Fruit fly (Drosophila melanogaster): ENCODE measurements around the gene RpS19b.

The RpS19b gene

dm6 chr3R:23909347-23909862, 23.9 kb downstream of the RpS19b start (continued):
- TF ChIP-seq CG1602 (GFP tag; optimal IDR thresholded peaks at IDR 0.05): no peak
- peak; percentile 60 for TF ChIP-seq CG10543 (GFP tag; optimal IDR thresholded peaks at IDR 0.05)
- TF ChIP-seq scrt (GFP tag; optimal IDR thresholded peaks at IDR 0.05): peak; percentile 0
- 0 out of 2 replicates have a peak, but pooled peaks have one; percentile 15 for TF ChIP-seq Ptx1 (GFP tag; IDR thresholded peaks at IDR 0.05)
- peak; percentile 37 for TF ChIP-seq CG18619 (GFP tag; optimal IDR thresholded peaks at IDR 0.05)
- TF ChIP-seq ash1 (GFP tag; optimal IDR thresholded peaks at IDR 0.05): no peak
- no peak for TF ChIP-seq br (optimal IDR thresholded peaks at IDR 0.05)
- peak; percentile 47 for TF ChIP-seq CG15601 (tag; optimal IDR thresholded peaks at IDR 0.05)
- TF ChIP-seq lab (GFP tag; optimal IDR thresholded peaks at IDR 0.05): peak; percentile 69
- TF ChIP-seq C15 (GFP tag; IDR thresholded peaks at IDR 0.05): no peak
- peak; percentile 72 for TF ChIP-seq sd (tag; optimal IDR thresholded peaks at IDR 0.05)
- TF ChIP-seq CG2120 (GFP tag; optimal IDR thresholded peaks at IDR 0.05): no peak
- TF ChIP-seq Blimp-1 (GFP tag; optimal IDR thresholded peaks at IDR 0.05): peak; percentile 47
- TF ChIP-seq unpg (GFP tag; optimal IDR thresholded peaks at IDR 0.05): peak; percentile 17
- no peak for TF ChIP-seq Dref (GFP tag; IDR thresholded peaks at IDR 0.05)
- peak; percentile 57 for TF ChIP-seq CG10209 (GFP tag; optimal IDR thresholded peaks at IDR 0.05)
- TF ChIP-seq HmgZ (tag; optimal IDR thresholded peaks at IDR 0.05): peak; percentile 8
- peak; percentile 61 for TF ChIP-seq CG15514 (GFP tag; optimal IDR thresholded peaks at IDR 0.05)
- TF ChIP-seq nau (GFP tag; optimal IDR thresholded peaks at IDR 0.05): peak; percentile 80
- TF ChIP-seq zfh1 (GFP tag; IDR thresholded peaks at IDR 0.05): no peak
- TF ChIP-seq grau (tag; optimal IDR thresholded peaks at IDR 0.05): peak; percentile 17
- peak; percentile 31 for TF ChIP-seq nom (GFP tag; optimal IDR thresholded peaks at IDR 0.05)
- peak; percentile 25; the same call in 1 of the 2 replicates for TF ChIP-seq CG14014 (GFP tag; IDR thresholded peaks at IDR 0.05)
- peak; percentile 6 for TF ChIP-seq CG10431 (GFP tag; optimal IDR thresholded peaks at IDR 0.05)
- TF ChIP-seq pnt (GFP tag; optimal IDR thresholded peaks at IDR 0.05): no peak
- peak; percentile 14 for TF ChIP-seq CG3281 (GFP tag; optimal IDR thresholded peaks at IDR 0.05)
- no peak for TF ChIP-seq eve (GFP tag; optimal IDR thresholded peaks at IDR 0.05)
- peak; percentile 39 for TF ChIP-seq HHEX (GFP tag; optimal IDR thresholded peaks at IDR 0.05)
- peak; percentile 16 for TF ChIP-seq CG14710 (tag; optimal IDR thresholded peaks at IDR 0.05)
- TF ChIP-seq ac (GFP tag; optimal IDR thresholded peaks at IDR 0.05): no peak
- no peak for TF ChIP-seq p53 (GFP tag; optimal IDR thresholded peaks at IDR 0.05)
- no peak for TF ChIP-seq vvl (GFP tag; IDR thresholded peaks at IDR 0.05)
- TF ChIP-seq Asciz (GFP tag; optimal IDR thresholded peaks at IDR 0.05): peak; percentile 53
- TF ChIP-seq cwo (GFP tag; optimal IDR thresholded peaks at IDR 0.05): no peak
- no peak for TF ChIP-seq tll (GFP tag; optimal IDR thresholded peaks at IDR 0.05)
- no peak; the same call in 2 of the 3 replicates for TF ChIP-seq ci (GFP tag; IDR thresholded peaks at IDR 0.05)
- peak; percentile 6 for TF ChIP-seq cato (GFP tag; optimal IDR thresholded peaks at IDR 0.05; ENCODE audit: borderline replicate concordance)
- peak; percentile 39 for TF ChIP-seq onecut (GFP tag; IDR thresholded peaks at IDR 0.05)
- TF ChIP-seq hth (optimal IDR thresholded peaks at IDR 0.05): no peak
- no peak for TF ChIP-seq repo (GFP tag; optimal IDR thresholded peaks at IDR 0.05)
- peak; percentile 22 for TF ChIP-seq Nf-YC (tag; optimal IDR thresholded peaks at IDR 0.05)
- peak; percentile 37; the same call in 2 of the 3 replicates for TF ChIP-seq so (GFP tag; IDR thresholded peaks at IDR 0.05)
- TF ChIP-seq CG9932 (GFP tag; IDR thresholded peaks at IDR 0.05): no peak
- TF ChIP-seq CG7271 (tag; optimal IDR thresholded peaks at IDR 0.05): peak; percentile 27
- TF ChIP-seq CG17359 (tag; optimal IDR thresholded peaks at IDR 0.05): peak; percentile 36
- TF ChIP-seq Bgb (GFP tag; IDR thresholded peaks at IDR 0.05; ENCODE audit: partially characterized antibody): no peak
- peak; percentile 31 for TF ChIP-seq CG8281 (tag; optimal IDR thresholded peaks at IDR 0.05)
- TF ChIP-seq ranshi (GFP tag; IDR thresholded peaks at IDR 0.05): peak; percentile 31; the same call in 1 of the 2 replicates
- TF ChIP-seq Dek (tag; optimal IDR thresholded peaks at IDR 0.05): peak; percentile 22
- TF ChIP-seq az2 (GFP tag; optimal IDR thresholded peaks at IDR 0.05): peak; percentile 11
